Fruit fly (Drosophila melanogaster) whole organism, wandering third instar larva: Measurements from ENCODE around the gene CG13784.

Experiments used
- Abd-B ChIP-seq: fragments of >200 bp; optimal IDR thresholded peaks from 2 replicates; lab custom pipeline; 2017; ENCODE audit warnings: missing biosample characterization, missing genetic modification characterization
- CrebA ChIP-seq: fragments of 200-800 bp; sonication (Bioruptor generic); optimal IDR thresholded peaks from 2 replicates; lab custom pipeline; 2016; ENCODE audit warnings: missing biosample characterization, mild to moderate bottlenecking, missing genetic modification characterization, borderline replicate concordance
- Mio ChIP-seq: sonication (Bioruptor generic); optimal IDR thresholded peaks from 2 replicates; lab custom pipeline; 2016; ENCODE audit warnings: missing biosample characterization, missing genetic modification characterization
- OdsH ChIP-seq: fragments of 200-800 bp; sonication (Bioruptor generic); optimal IDR thresholded peaks from 2 replicates; lab custom pipeline; 2016; ENCODE audit warnings: missing biosample characterization, mild to moderate bottlenecking, missing genetic modification characterization
- brk ChIP-seq: fragments of 200-800 bp; sonication (Bioruptor generic); optimal IDR thresholded peaks from 2 replicates; lab custom pipeline; 2016; ENCODE audit warnings: missing biosample characterization, mild to moderate bottlenecking, missing genetic modification characterization
- h ChIP-seq: fragments of 200-800 bp; sonication (Bioruptor generic); optimal IDR thresholded peaks from 3 replicates; lab custom pipeline; 2016; ENCODE audit warnings: missing biosample characterization, mild to moderate bottlenecking, missing genetic modification characterization
- lola ChIP-seq: fragments of >200 bp; optimal IDR thresholded peaks from 2 replicates; lab custom pipeline; 2017; ENCODE audit warnings: missing biosample characterization, missing genetic modification characterization
- pan ChIP-seq: fragments of >200 bp; optimal IDR thresholded peaks from 2 replicates; lab custom pipeline; 2017
- psq ChIP-seq: fragments of 200-800 bp; sonication (Bioruptor generic); optimal IDR thresholded peaks from 3 replicates; lab custom pipeline; 2017; ENCODE audit warnings: missing biosample characterization, mild to moderate bottlenecking, missing genetic modification characterization, moderate library complexity
- sv ChIP-seq: fragments of 200-800 bp; sonication (Bioruptor generic); optimal IDR thresholded peaks from 3 replicates; lab custom pipeline; 2016; ENCODE audit warnings: missing biosample characterization, missing genetic modification characterization
- usp ChIP-seq: fragments of >200 bp; optimal IDR thresholded peaks from 2 replicates; lab custom pipeline; 2017; ENCODE audit warnings: missing biosample characterization, missing genetic modification characterization

DNA sequence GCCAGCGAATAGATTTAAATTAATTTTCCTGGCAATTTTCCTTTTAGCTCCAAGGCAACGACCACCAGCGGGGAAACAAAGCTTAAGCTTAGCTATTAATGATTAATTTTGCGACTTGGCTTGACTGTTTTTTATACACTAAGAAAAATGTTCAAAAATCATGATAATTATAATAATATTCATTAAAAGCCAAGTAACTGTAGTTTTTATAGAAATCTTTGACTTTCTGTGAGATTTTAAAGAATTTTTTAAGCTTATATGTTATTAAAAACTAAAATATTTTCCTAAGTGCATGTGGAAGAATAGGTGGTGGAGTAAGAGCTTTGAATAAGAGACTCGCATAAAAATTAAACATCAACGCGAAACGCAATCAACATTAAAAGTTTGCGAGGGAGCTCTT lies 44.6 kb upstream of the CG13784 start:
- TF ChIP-seq lola (GFP tag; lab: Kevin White, UChicago) (no peak), brk (no peak), usp (no peak), Abd-B (GFP tag; lab: Kevin White, UChicago) (no peak), h (GFP tag; lab: Kevin White, UChicago) (no peak), pan (lab: Kevin White, UChicago) (no peak), Mio (GFP tag; lab: Kevin White, UChicago) (no peak), psq (GFP tag; lab: Kevin White, UChicago) (no peak), CrebA (no peak), sv (GFP tag; lab: Kevin White, UChicago) (no peak), OdsH (GFP tag; lab: Kevin White, UChicago) (no peak)
